Fruit fly (Drosophila melanogaster) Kc167 (cell line): ENCODE results near the gene CG15382.

Source experiments
- Myc ChIP-seq: fragments of >200 bp; optimal IDR thresholded peaks from 2 replicates; lab custom pipeline; 2017; ENCODE audit warnings: missing external identifiers
- Sin3A ChIP-seq: fragments of >200 bp; optimal IDR thresholded peaks from 2 replicates; lab custom pipeline; 2018; ENCODE audit warnings: missing external identifiers
- h ChIP-seq: fragments of >200 bp; optimal IDR thresholded peaks from 3 replicates; lab custom pipeline; 2018; ENCODE audit warnings: missing external identifiers
- insv ChIP-seq: fragments of >200 bp; optimal IDR thresholded peaks from 3 replicates; lab custom pipeline; 2018; ENCODE audit warnings: missing external identifiers
- psq ChIP-seq: fragments of >200 bp; optimal IDR thresholded peaks from 2 replicates; lab custom pipeline; 2017; ENCODE audit warnings: missing external identifiers
- ttk ChIP-seq: sonication (Bioruptor generic); optimal IDR thresholded peaks from 2 replicates; lab custom pipeline; 2017; ENCODE audit warnings: missing external identifiers

Gene CG15382

DNA sequence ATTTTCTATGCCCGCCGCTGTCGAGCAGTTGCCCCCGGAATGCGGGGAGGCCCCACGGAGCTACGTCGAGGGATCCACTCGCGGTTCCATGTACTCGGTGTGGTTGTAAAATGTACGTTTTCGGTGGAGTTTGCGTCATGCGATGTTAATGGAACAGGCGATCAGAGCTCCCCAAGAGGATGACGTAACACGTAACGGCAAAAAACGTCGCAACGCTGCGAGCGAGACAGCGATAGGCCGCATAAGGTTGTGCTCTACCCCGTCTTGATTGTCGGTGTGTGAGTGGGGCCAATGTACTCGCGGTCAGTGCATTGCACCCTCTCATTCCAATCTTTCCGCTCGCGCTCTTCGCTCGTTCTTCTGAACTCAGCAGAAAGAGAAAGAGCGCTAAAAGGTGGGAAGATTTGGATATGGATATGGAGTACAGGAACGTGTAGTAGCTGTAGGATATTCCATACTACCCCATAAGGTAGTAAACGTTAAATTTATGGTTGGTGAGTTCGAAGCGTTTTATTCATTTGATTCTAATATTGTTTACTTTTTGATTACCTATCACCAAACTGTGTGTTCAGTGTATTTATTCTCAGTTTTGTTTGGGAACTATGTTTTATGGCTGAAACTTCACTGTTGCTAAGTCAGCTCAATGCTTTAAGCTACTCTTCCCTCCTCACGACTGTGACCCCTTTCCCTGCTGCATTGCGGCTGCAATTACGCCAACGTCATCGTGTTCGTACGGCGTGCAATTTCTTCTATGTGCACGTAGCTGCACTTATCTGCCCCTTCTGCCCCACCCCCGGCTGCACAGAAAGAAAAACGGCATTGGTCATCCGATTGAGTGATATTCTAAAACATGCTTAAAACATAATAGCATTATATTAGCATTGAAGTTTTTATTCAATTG, 44.8 kb downstream of the CG15382 start:
- TF ChIP-seq psq (lab: Kevin White, UChicago), result no peak
- no peak for TF ChIP-seq ttk

DNA sequence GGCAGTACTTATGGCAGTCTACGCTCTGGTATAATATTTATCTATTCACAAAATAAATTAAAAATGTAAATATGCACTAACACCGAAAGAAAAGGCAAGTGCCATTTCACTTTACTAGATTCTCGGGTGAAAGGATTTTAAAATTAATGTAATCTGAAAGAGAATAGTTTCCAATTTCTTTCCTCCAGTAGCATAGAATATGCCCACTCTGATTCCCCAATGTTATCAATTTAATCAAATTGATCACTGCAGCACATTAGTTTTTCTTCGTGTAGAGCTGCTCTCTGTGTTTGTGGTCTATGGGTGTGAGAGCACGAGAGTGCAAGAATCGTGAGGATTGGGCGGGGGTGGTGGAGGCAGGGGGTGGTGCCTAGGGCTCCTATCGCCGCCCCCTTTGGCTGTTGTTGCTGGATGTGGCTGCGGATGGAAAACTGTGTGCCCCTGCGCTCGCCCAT, 45.6 kb downstream of the CG15382 start:
- no peak for TF ChIP-seq psq (lab: Kevin White, UChicago)
- TF ChIP-seq ttk, result no peak
- TF ChIP-seq h (lab: Kevin White, UChicago), result no peak
- no peak for TF ChIP-seq Myc (lab: Kevin White, UChicago)
- no peak for TF ChIP-seq insv (lab: Kevin White, UChicago)

DNA sequence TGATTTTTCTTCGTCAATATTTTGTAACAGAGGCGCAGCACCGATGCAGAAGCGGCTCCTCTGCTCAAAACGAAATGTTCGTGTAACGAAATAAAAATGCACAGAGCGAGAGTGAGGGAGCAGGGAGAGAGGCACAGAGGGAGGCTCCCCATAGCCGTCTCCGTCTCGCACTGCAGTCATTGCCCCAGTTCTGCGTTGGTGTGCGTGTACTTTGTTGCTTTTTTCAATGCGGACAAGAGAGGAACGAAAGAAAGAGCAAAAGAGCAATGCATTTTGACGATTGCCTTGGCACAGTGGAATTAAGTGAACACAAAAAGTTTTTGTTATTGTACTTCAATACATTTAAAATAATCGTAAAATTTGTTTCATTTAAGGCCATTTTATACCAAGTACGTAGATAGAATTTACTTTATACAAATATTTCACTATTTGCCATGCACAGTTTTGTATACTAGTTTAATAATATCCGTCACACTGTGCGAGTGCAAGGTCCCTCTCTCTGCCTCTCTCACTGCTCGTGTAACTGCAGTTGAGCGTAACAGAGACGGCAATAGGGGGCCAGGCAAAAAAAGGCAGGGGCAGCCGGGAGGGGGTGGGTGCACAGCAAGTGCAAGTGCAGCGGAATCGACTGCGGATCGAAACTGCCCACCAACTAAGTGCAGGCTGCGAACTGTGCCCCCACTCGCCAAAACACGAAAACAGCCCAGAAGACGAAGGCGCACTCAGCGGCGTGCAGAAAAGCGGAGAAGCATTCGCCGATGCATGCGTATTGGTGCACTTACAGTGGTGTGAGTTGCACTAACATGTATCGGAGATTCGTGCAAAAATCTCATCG, 46.7 kb downstream of the CG15382 start:
- no peak for TF ChIP-seq Sin3A (lab: Kevin White, UChicago)

DNA sequence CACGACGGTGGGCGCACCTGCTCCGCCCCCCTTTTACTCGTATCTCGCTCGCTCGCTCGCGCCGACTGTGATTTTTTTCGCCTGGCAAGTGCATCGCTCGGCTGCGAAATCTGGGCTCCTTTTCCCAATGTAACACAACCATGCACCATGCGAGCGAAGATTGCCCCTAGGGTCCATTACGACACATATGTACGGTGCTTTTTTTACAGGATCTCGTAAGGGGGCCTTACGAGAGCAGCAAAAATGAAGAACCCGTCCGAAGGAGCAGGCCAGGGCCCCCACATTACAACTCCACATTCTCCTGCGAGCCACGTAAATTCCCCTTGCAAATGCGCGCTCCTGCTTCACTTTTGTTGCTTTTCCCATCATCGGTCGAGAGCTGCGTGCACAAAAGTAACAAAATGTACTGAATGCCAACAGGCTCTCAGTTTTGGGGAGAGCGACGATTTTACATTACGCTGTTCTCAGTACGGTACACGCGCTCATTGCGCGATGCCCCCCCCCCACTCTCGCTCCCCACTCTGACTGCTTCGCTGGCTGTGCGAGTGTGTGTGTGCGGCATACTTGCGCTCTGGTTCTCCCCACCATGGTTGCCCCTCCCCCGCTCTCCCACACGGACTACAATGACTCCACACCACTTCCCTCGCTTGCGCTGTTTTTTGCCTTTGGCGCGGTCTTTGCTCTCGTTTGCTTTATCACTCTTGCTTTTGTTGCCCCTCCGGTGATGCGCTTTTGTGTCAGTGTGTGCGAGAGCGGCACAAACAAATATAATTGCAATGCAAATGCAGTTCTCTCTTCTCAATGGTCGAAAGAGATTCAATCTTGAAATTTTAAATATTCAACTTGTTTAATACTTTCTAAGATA, 47.5 kb downstream of the CG15382 start:
- TF ChIP-seq ttk, result no peak
- no peak for TF ChIP-seq psq (lab: Kevin White, UChicago)
- no peak for TF ChIP-seq insv (lab: Kevin White, UChicago)
- TF ChIP-seq Myc (lab: Kevin White, UChicago), result no peak
- TF ChIP-seq h (lab: Kevin White, UChicago), result no peak
- TF ChIP-seq Sin3A (lab: Kevin White, UChicago), result no peak

DNA sequence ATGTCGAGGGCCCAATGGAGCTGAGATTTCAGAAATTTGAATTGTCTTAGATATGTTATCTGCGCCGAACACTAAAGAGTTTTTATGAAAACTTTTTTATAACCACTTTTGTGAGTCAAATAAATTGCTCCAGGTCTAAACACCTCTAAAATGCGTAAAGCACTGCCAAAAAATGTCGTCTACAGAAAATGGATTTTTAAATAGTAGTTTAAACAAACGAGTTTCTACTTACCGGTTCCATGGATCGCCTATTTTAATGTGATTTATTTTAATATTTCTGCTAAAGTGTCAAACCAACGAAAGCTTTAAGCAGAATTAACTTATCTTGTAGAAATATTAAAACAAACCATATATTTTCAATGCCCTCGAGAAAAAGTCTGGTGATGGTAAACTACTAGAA, 50.5 kb downstream of the CG15382 start, which contains the start of gene CG31668:
TSS of gene CG31668 (minus strand) at position 101 of the 400 bp plus-strand sequence.
- no peak for TF ChIP-seq Sin3A (lab: Kevin White, UChicago)
- no peak for TF ChIP-seq psq (lab: Kevin White, UChicago)
- no peak for TF ChIP-seq insv (lab: Kevin White, UChicago)
- TF ChIP-seq Myc (lab: Kevin White, UChicago), result no peak
